Worm (Caenorhabditis elegans): ENCODE data around the gene str-198.

ce11 chrV:16055031-16055430 lies 7.4 kb downstream of the str-198 start, which contains the start of gene F14H3.4:
- TF ChIP-seq elt-3 (tag; optimal IDR thresholded peaks at IDR 0.05) (no peak), mab-5 (tag; optimal IDR thresholded peaks at IDR 0.05) (no peak), pha-4 (tag; optimal IDR thresholded peaks at IDR 0.05) (no peak), sptf-1 (tag; optimal IDR thresholded peaks at IDR 0.05) (no peak), M03D4.4 (tag; optimal IDR thresholded peaks at IDR 0.05) (no peak), elt-1 (tag; optimal IDR thresholded peaks at IDR 0.05; ENCODE audit: borderline replicate concordance, insufficient read depth) (no peak), mls-2 (tag; optimal IDR thresholded peaks at IDR 0.05) (no peak), unc-62 (GFP tag; optimal IDR thresholded peaks at IDR 0.05) (no peak), nhr-2 (tag; optimal IDR thresholded peaks at IDR 0.05) (no peak)

All from whole organism, mixed stage, embryonic.